Worm (Caenorhabditis elegans): ENCODE data around the gene Y48A6B.8.

- TF ChIP-seq unc-120 (tag; optimal IDR thresholded peaks at IDR 0.05; ENCODE audit: poor library complexity, severe bottlenecking): no peak
- no peak for TF ChIP-seq elt-3 (tag; optimal IDR thresholded peaks at IDR 0.05)
- no peak for TF ChIP-seq sptf-1 (tag; optimal IDR thresholded peaks at IDR 0.05)
- no peak for TF ChIP-seq blmp-1 (tag; optimal IDR thresholded peaks at IDR 0.05)
- no peak for TF ChIP-seq unc-39 (tag; optimal IDR thresholded peaks at IDR 0.05)
Measured at ce11 chrIII:11010597-11010996, 18.6 kb downstream of the Y48A6B.8 start.

All from whole organism, mixed stage, embryonic.